Worm (Caenorhabditis elegans): Measurements from ENCODE around the gene F11C1.7.

DNA sequence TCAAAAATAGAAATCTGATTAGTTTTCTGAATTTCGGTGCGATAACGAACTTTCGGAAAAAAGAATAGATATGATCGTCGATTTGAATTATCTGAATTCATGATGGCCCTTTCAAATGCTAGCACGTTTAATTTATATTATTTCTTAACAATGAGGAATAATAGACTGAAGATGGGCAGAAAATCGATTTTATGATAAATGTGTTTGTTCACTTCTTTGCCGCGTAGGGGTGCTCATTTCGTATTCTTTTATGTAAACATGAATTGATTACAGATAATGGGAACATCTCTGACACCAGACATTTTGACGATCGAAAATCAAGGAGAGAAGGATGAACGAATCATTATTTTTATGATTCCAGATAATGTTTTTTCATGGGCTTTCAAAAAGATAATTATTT, 11.7 kb upstream of the F11C1.7 start, which contains the start of gene F11C1.9:
- no peak for TF ChIP-seq ama-1 (optimal IDR thresholded peaks at IDR 0.05)
- no peak for TF ChIP-seq ama-1 (GFP tag; optimal IDR thresholded peaks at IDR 0.05)
- TF ChIP-seq him-1 (tag; optimal IDR thresholded peaks at IDR 0.05), result no peak
- no peak for TF ChIP-seq ceh-40 (GFP tag; IDR thresholded peaks at IDR 0.05)
- TF ChIP-seq pha-4 (tag; optimal IDR thresholded peaks at IDR 0.05), result no peak
- TF ChIP-seq snpc-4 (GFP tag; optimal IDR thresholded peaks at IDR 0.05), result no peak
- no peak for TF ChIP-seq snpc-4 (tag; optimal IDR thresholded peaks at IDR 0.05)
- no peak for TF ChIP-seq F57A8.1 (GFP tag; optimal IDR thresholded peaks at IDR 0.05)
- no peak for TF ChIP-seq F10E7.11 (tag; optimal IDR thresholded peaks at IDR 0.05)
- TF ChIP-seq K12H6.12 (tag; optimal IDR thresholded peaks at IDR 0.05), result no peak
- no peak for TF ChIP-seq ztf-26 (tag; optimal IDR thresholded peaks at IDR 0.05)
- no peak for TF ChIP-seq egrh-3 (GFP tag; IDR thresholded peaks at IDR 0.05)
- no peak for TF ChIP-seq ets-4 (GFP tag; optimal IDR thresholded peaks at IDR 0.05)
- no peak for TF ChIP-seq ztf-6 (GFP tag; IDR thresholded peaks at IDR 0.05)
- no peak for TF ChIP-seq unc-62 (GFP tag; optimal IDR thresholded peaks at IDR 0.05)
- no peak for TF ChIP-seq F49E8.2 (tag; optimal IDR thresholded peaks at IDR 0.05; ENCODE audit: insufficient read depth)

All from whole organism, young adult.